Fruit fly (Drosophila melanogaster) whole organism, wandering third instar larva: ENCODE results near the gene CG14441.

Experiments used
- CrebA ChIP-seq: fragments of 200-800 bp; sonication (Bioruptor generic); optimal IDR thresholded peaks from 2 replicates; lab custom pipeline; 2016; ENCODE audit warnings: missing biosample characterization, mild to moderate bottlenecking, missing genetic modification characterization, borderline replicate concordance
- N ChIP-seq: fragments of >200 bp; optimal IDR thresholded peaks from 2 replicates; lab custom pipeline; 2018; ENCODE audit warnings: missing biosample characterization, missing external identifiers, missing genetic modification characterization
- dl ChIP-seq, 2 experiments: fragments of 175-275, 200-275 bp in 1 of 2; fragments of 200-275 bp in 1 of 2; sonication (Bioruptor generic); optimal IDR thresholded peaks; lab custom pipeline; 2018; ENCODE audit warnings: mild to moderate bottlenecking in 2 of 2, missing biosample characterization in 2 of 2, missing genetic modification characterization in 2 of 2, moderate library complexity in 2 of 2; ENCODE audit not compliant: partially characterized antibody in 2 of 2, insufficient read depth in 1 of 2
- h ChIP-seq: fragments of 200-800 bp; sonication (Bioruptor generic); optimal IDR thresholded peaks from 3 replicates; lab custom pipeline; 2016; ENCODE audit warnings: missing biosample characterization, mild to moderate bottlenecking, missing genetic modification characterization
- pan ChIP-seq: fragments of >200 bp; optimal IDR thresholded peaks from 2 replicates; lab custom pipeline; 2017
- sage ChIP-seq: fragments of 200-800 bp; sonication (Bioruptor generic); optimal IDR thresholded peaks from 2 replicates; lab custom pipeline; 2016; ENCODE audit warnings: missing biosample characterization, mild to moderate bottlenecking, missing genetic modification characterization
- tai ChIP-seq: sonication (Bioruptor generic); optimal IDR thresholded peaks from 2 replicates; lab custom pipeline; 2016; ENCODE audit warnings: missing biosample characterization, missing genetic modification characterization
- usp ChIP-seq: fragments of >200 bp; optimal IDR thresholded peaks from 2 replicates; lab custom pipeline; 2017; ENCODE audit warnings: missing biosample characterization, missing genetic modification characterization

DNA sequence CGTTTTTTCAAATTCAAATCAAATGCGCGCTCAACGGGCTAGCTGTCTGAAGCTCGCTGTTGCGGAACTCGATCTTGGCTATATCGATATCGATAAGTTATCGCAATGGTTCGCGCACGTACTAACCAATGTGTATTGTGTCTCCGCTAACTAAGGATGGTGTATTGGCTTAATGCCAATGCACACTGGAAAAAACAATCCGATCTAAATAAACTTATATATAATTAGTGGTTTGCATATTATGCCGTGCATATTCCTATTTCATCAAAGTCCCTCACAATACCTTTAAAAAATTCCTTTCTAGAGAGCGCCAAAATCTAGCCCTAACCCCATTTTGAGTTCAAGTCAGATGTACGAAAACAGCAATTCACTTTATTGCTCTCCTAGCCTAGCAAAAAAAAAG is 41.9 kb downstream of the CG14441 start:
- TF ChIP-seq pan (lab: Kevin White, UChicago): no peak
- no peak for TF ChIP-seq usp
- TF ChIP-seq tai (GFP tag; lab: Kevin White, UChicago): no peak
- TF ChIP-seq N: no peak
- TF ChIP-seq dl (GFP tag; optimal IDR thresholded peaks at IDR 0.05; lab: Kevin White, UChicago; ENCODE audit: insufficient read depth in 1 of 2, partially characterized antibody in 2 of 2): no peak
- TF ChIP-seq CrebA (GFP tag; lab: Kevin White, UChicago): no peak
- peak; percentile 48 for TF ChIP-seq h (GFP tag; lab: Kevin White, UChicago)
- no peak for TF ChIP-seq sage (GFP tag; lab: Kevin White, UChicago)
